Worm (Caenorhabditis elegans): ENCODE measurements around the gene F45H10.2.

The F45H10.2 gene

DNA sequence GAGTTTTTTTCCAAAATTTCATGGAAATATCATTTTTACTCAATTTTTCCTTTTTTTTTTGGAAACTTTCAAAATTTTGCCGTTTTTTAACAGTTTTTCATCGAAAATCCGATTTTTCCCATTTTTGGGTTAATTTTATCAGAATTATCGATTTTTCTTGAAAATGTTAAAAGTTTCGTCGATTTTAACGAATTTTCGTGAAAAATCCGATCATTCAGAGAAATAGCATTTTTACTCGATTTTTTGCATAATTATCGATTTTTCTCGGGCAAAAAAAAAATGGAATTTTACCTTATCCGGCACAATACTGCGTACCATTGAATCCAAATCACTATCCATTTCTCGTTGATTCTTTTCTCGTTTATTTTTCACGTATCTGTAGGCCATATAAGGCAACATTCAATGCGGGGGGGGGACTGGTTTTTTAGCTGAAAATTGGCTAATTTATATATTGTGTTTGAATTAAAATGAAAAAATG lies 45.6 kb downstream of the F45H10.2 start, which contains the start of gene tbc-14:
Gene tbc-14 (minus strand): TSS at position 428 of the 478 bp plus-strand sequence.
- TF ChIP-seq M03D4.4 (tag; optimal IDR thresholded peaks at IDR 0.05) (no peak), zip-8 (tag; optimal IDR thresholded peaks at IDR 0.05) (no peak), tbx-8 (GFP tag; optimal IDR thresholded peaks at IDR 0.05) (no peak), ces-1 (GFP tag; optimal IDR thresholded peaks at IDR 0.05) (no peak), sem-2 (GFP tag; optimal IDR thresholded peaks at IDR 0.05) (no peak), unc-62 (GFP tag; optimal IDR thresholded peaks at IDR 0.05) (no peak), blmp-1 (tag; optimal IDR thresholded peaks at IDR 0.05) (no peak), mep-1 (tag; optimal IDR thresholded peaks at IDR 0.05) (no peak), unc-120 (tag; optimal IDR thresholded peaks at IDR 0.05; ENCODE audit: poor library complexity, severe bottlenecking) (no peak), mab-5 (tag; optimal IDR thresholded peaks at IDR 0.05) (no peak), snpc-4 (tag; optimal IDR thresholded peaks at IDR 0.05) (no peak)

DNA sequence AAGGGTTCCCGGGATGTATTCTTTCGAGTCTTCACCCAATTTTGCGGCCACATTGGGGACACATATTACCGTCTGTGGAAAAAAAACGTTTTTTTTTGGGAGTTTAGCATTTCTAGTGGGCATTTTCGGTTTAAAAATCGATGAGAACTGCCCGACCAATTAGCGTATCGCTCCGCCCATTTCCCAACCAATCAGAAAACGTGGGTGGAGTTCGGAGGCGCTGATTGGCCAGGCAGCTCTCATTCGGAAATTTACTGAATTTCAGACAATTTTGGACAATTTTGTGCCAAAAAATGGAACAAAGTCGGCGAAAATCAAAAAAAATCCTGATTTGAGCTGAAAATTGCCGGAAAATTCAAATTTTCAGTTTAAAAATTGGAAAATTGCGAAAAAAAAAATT lies 46.3 kb downstream of the F45H10.2 start:
- TF ChIP-seq unc-39 (tag; optimal IDR thresholded peaks at IDR 0.05): no peak
- TF ChIP-seq nhr-76 (tag; optimal IDR thresholded peaks at IDR 0.05): no peak
- no peak for TF ChIP-seq lsy-2 (tag; optimal IDR thresholded peaks at IDR 0.05)
- TF ChIP-seq lin-13 (tag; optimal IDR thresholded peaks at IDR 0.05): no peak
- no peak for TF ChIP-seq ham-2 (GFP tag; optimal IDR thresholded peaks at IDR 0.05)
- no peak for TF ChIP-seq nhr-2 (tag; optimal IDR thresholded peaks at IDR 0.05)
- TF ChIP-seq ceh-83 (GFP tag; optimal IDR thresholded peaks at IDR 0.05): no peak
- no peak for TF ChIP-seq nhr-237 (tag; optimal IDR thresholded peaks at IDR 0.05)
- TF ChIP-seq tbx-8 (GFP tag; optimal IDR thresholded peaks at IDR 0.05): no peak
- TF ChIP-seq lin-32 (GFP tag; optimal IDR thresholded peaks at IDR 0.05): no peak
- no peak for TF ChIP-seq hlh-1 (tag; optimal IDR thresholded peaks at IDR 0.05)
- TF ChIP-seq ces-1 (GFP tag; optimal IDR thresholded peaks at IDR 0.05): no peak

DNA sequence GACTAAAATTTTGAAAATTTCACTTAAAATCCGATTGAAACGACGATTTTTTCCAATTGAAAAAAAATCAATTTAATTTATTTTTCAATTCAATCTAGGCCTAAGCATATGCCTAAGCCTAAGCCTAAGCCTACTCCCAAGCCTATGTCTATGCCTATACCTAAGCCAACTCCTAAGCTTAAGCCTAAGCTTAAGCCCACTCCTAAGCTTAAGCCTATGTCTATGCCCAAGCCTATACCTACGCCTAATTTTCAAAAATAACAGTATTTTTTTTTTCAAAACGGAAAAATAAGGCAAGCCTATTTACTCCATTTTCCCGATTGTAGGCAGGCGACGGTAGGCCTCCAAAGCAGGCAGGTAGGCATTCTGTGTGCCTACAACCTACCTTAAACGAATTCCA lies 48.5 kb downstream of the F45H10.2 start:
- TF ChIP-seq nhr-28 (tag; optimal IDR thresholded peaks at IDR 0.05): no peak
- TF ChIP-seq ces-1 (GFP tag; optimal IDR thresholded peaks at IDR 0.05): no peak
- TF ChIP-seq elt-1 (tag; optimal IDR thresholded peaks at IDR 0.05; ENCODE audit: borderline replicate concordance, insufficient read depth): no peak
- no peak for TF ChIP-seq nhr-12 (tag; optimal IDR thresholded peaks at IDR 0.05)
- no peak for TF ChIP-seq hlh-1 (tag; optimal IDR thresholded peaks at IDR 0.05)
- no peak for TF ChIP-seq nhr-2 (tag; optimal IDR thresholded peaks at IDR 0.05)
- no peak for TF ChIP-seq M03D4.4 (tag; optimal IDR thresholded peaks at IDR 0.05)
- TF ChIP-seq zip-8 (tag; optimal IDR thresholded peaks at IDR 0.05): no peak
- no peak for TF ChIP-seq snpc-4 (tag; optimal IDR thresholded peaks at IDR 0.05)
- no peak for TF ChIP-seq cnd-1 (tag; optimal IDR thresholded peaks at IDR 0.05)
- no peak for TF ChIP-seq unc-62 (GFP tag; optimal IDR thresholded peaks at IDR 0.05)

Data from whole organism, mixed stage, embryonic.